Fruit fly (Drosophila melanogaster) whole organism, adult: ENCODE data around the gene Plod.

Source experiments
- CG11617 ChIP-seq: fragments of 200-800 bp; sonication (Bioruptor generic); optimal IDR thresholded peaks from 2 replicates; lab custom pipeline; 2017; ENCODE audit warnings: mild to moderate bottlenecking, missing biosample characterization, missing genetic modification reagents, missing genetic modification characterization
- CG12768 ChIP-seq: fragments of 200-800 bp; sonication (Bioruptor generic); optimal IDR thresholded peaks from 2 replicates; lab custom pipeline; 2017; ENCODE audit warnings: missing biosample characterization, missing genetic modification characterization, mild to moderate bottlenecking, moderate library complexity, missing genetic modification reagents
- CG5204 ChIP-seq: fragments of 200-800 bp; sonication (Bioruptor generic); optimal IDR thresholded peaks from 2 replicates; lab custom pipeline; 2016; ENCODE audit warnings: missing biosample characterization, missing genetic modification characterization
- CG7045 ChIP-seq: fragments of 200-800 bp; sonication (Bioruptor generic); optimal IDR thresholded peaks from 2 replicates; lab custom pipeline; 2017; ENCODE audit warnings: missing biosample characterization, mild to moderate bottlenecking, missing genetic modification characterization
- CG7101 ChIP-seq: fragments of 200-800 bp; sonication (Bioruptor generic); optimal IDR thresholded peaks from 2 replicates; lab custom pipeline; 2018; ENCODE audit warnings: missing biosample characterization, mild to moderate bottlenecking, missing genetic modification characterization, moderate library complexity
- cnc ChIP-seq, 2 experiments: fragments of >200 bp; optimal IDR thresholded peaks; 2 replicates each; lab custom pipeline; 2017
- kay ChIP-seq: fragments of 200-800 bp; sonication (Bioruptor generic); peaks from one replicate; lab custom pipeline; 2016; ENCODE audit warnings: missing biosample characterization, missing genetic modification characterization, borderline replicate concordance
- toe ChIP-seq: fragments of 200-800 bp; sonication (Bioruptor generic); optimal IDR thresholded peaks from 2 replicates; lab custom pipeline; 2016; ENCODE audit warnings: missing biosample characterization, missing genetic modification characterization

dm6 chr3L:11248303-11248702 lies 42.5 kb upstream of the Plod start:
- TF ChIP-seq kay (no peak), CG7101 (no peak), cnc (optimal IDR thresholded peaks at IDR 0.05; lab: Kevin White, UChicago) (no peak), CG12768 (GFP tag; lab: Kevin White, UChicago) (no peak), CG7045 (GFP tag; lab: Kevin White, UChicago) (peak; percentile 34), CG11617 (GFP tag; lab: Kevin White, UChicago) (no peak), toe (no peak), CG5204 (no peak)
